Fruit fly (Drosophila melanogaster) whole organism, prepupa: ENCODE results near the gene CG43082.

Experiments used
- Blimp-1 ChIP-seq: fragments of 200-800 bp; sonication (Bioruptor generic); optimal IDR thresholded peaks from 3 replicates; lab custom pipeline; 2017; ENCODE audit warnings: missing biosample characterization, missing genetic modification characterization, mild to moderate bottlenecking, moderate library complexity, missing genetic modification reagents
- CG10631 ChIP-seq: fragments of 200-800 bp; sonication (Bioruptor generic); optimal IDR thresholded peaks from 2 replicates; lab custom pipeline; 2016; ENCODE audit warnings: missing biosample characterization, missing genetic modification characterization
- CG10669 ChIP-seq: fragments of 200-800 bp; sonication (Bioruptor generic); optimal IDR thresholded peaks from 3 replicates; lab custom pipeline; 2018; ENCODE audit warnings: missing biosample characterization, mild to moderate bottlenecking, missing genetic modification characterization, moderate library complexity
- CG11762 ChIP-seq: fragments of 200-800 bp; sonication (Bioruptor generic); optimal IDR thresholded peaks from 3 replicates; lab custom pipeline; 2016; ENCODE audit warnings: missing biosample characterization, missing genetic modification characterization; ENCODE audit not compliant: insufficient read depth
- CG15336 ChIP-seq: fragments of 200-800 bp; sonication (Bioruptor generic); IDR thresholded peaks from 2 replicates; pipeline ENCODE4 v1.3.6; 2022; ENCODE audit warnings: missing biosample characterization, missing genetic modification characterization
- CG1621 ChIP-seq: fragments of 200-800 bp; sonication (Bioruptor generic); optimal IDR thresholded peaks from 3 replicates; lab custom pipeline; 2018; ENCODE audit warnings: missing biosample characterization, mild to moderate bottlenecking, missing genetic modification characterization
- CG31627 ChIP-seq: fragments of 200-800 bp; sonication (Bioruptor generic); optimal IDR thresholded peaks from 3 replicates; lab custom pipeline; 2016; ENCODE audit warnings: missing biosample characterization, missing genetic modification characterization
- CG32006 ChIP-seq: fragments of 200-800 bp; sonication (Bioruptor generic); optimal IDR thresholded peaks from 3 replicates; lab custom pipeline; 2017; ENCODE audit warnings: missing biosample characterization, mild to moderate bottlenecking, missing genetic modification characterization
- CG34406 ChIP-seq: fragments of 200-800 bp; sonication (Bioruptor generic); optimal IDR thresholded peaks from 3 replicates; lab custom pipeline; 2016; ENCODE audit warnings: missing biosample characterization, missing genetic modification characterization
- CG4318 ChIP-seq: fragments of 200-800 bp; sonication (Bioruptor generic); optimal IDR thresholded peaks from 3 replicates; lab custom pipeline; 2017; ENCODE audit warnings: missing biosample characterization, mild to moderate bottlenecking, missing genetic modification characterization
- CG6163 ChIP-seq: fragments of 200-800 bp; sonication (Bioruptor generic); IDR thresholded peaks from 3 replicates; pipeline ENCODE4 v1.3.6; 2022; ENCODE audit warnings: missing biosample characterization, missing genetic modification characterization
- CG6276 ChIP-seq: fragments of 200-800 bp; sonication (Bioruptor generic); optimal IDR thresholded peaks from 2 replicates; lab custom pipeline; 2017; ENCODE audit warnings: missing biosample characterization, mild to moderate bottlenecking, missing genetic modification characterization
- CG6808 ChIP-seq: fragments of 200-800 bp; sonication (Bioruptor generic); optimal IDR thresholded peaks from 3 replicates; lab custom pipeline; 2017; ENCODE audit warnings: missing biosample characterization, missing genetic modification characterization, mild to moderate bottlenecking, moderate library complexity, missing genetic modification reagents
- CG6854 ChIP-seq: fragments of 200-800 bp; sonication (Bioruptor generic); optimal IDR thresholded peaks from 2 replicates; lab custom pipeline; 2017; ENCODE audit warnings: missing biosample characterization, mild to moderate bottlenecking, missing genetic modification characterization
- CG7368 ChIP-seq: fragments of 200-800 bp; sonication (Bioruptor generic); optimal IDR thresholded peaks from 3 replicates; lab custom pipeline; 2016; ENCODE audit warnings: missing biosample characterization, missing genetic modification characterization
- CG8119 ChIP-seq: fragments of 200-800 bp; sonication (Bioruptor generic); IDR thresholded peaks from 3 replicates; pipeline ENCODE4 v1.3.6; 2022; ENCODE audit warnings: missing biosample characterization, missing genetic modification characterization
- CG9139 ChIP-seq: fragments of 200-800 bp; sonication (Bioruptor generic); optimal IDR thresholded peaks from 3 replicates; lab custom pipeline; 2017; ENCODE audit warnings: missing biosample characterization, mild to moderate bottlenecking, missing genetic modification characterization
- Eip75B ChIP-seq: fragments of 200-800 bp; sonication (Bioruptor generic); optimal IDR thresholded peaks from 3 replicates; lab custom pipeline; 2016; ENCODE audit warnings: missing biosample characterization, missing genetic modification characterization
- Eip78C ChIP-seq: fragments of 200-800 bp; sonication (Bioruptor generic); peaks from one replicate; lab custom pipeline; 2016; ENCODE audit warnings: missing biosample characterization, missing genetic modification characterization
- Eip93F ChIP-seq: fragments of 200-800 bp; sonication (Bioruptor generic); optimal IDR thresholded peaks from 2 replicates; lab custom pipeline; 2016; ENCODE audit warnings: missing biosample characterization, mild to moderate bottlenecking, missing genetic modification characterization
- Ets21C ChIP-seq: fragments of 200-800 bp; sonication (Bioruptor generic); optimal IDR thresholded peaks from 3 replicates; lab custom pipeline; 2016; ENCODE audit warnings: missing biosample characterization, missing genetic modification characterization
- Hr38 ChIP-seq: sonication (Bioruptor generic); optimal IDR thresholded peaks from 2 replicates; lab custom pipeline; 2016; ENCODE audit warnings: missing biosample characterization, missing genetic modification characterization
- Hr39 ChIP-seq: fragments of 200-800 bp; sonication (Bioruptor generic); optimal IDR thresholded peaks from 2 replicates; lab custom pipeline; 2016; ENCODE audit warnings: missing biosample characterization, missing genetic modification characterization
- Hr4 ChIP-seq: fragments of 200-800 bp; sonication (Bioruptor generic); optimal IDR thresholded peaks from 3 replicates; lab custom pipeline; 2016; ENCODE audit warnings: missing biosample characterization, missing genetic modification characterization
- Lpt ChIP-seq: fragments of 200-800 bp; sonication (Bioruptor generic); optimal IDR thresholded peaks from 3 replicates; lab custom pipeline; 2016; ENCODE audit warnings: missing biosample characterization, missing genetic modification characterization
- Met ChIP-seq: fragments of 200-800 bp; sonication (Bioruptor generic); optimal IDR thresholded peaks from 3 replicates; lab custom pipeline; 2016; ENCODE audit warnings: missing biosample characterization, missing genetic modification characterization
- OdsH ChIP-seq: fragments of 200-800 bp; sonication (Bioruptor generic); optimal IDR thresholded peaks from 3 replicates; lab custom pipeline; 2016; ENCODE audit warnings: missing biosample characterization, missing genetic modification characterization
- Smox ChIP-seq: fragments of 200-800 bp; sonication (Bioruptor generic); optimal IDR thresholded peaks from 3 replicates; lab custom pipeline; 2016; ENCODE audit warnings: missing biosample characterization, missing genetic modification characterization
- Sox102F ChIP-seq: fragments of 200-800 bp; sonication (Bioruptor generic); optimal IDR thresholded peaks from 2 replicates; lab custom pipeline; 2016; ENCODE audit warnings: missing biosample characterization, mild to moderate bottlenecking, missing genetic modification characterization
- Sox15 ChIP-seq: fragments of 200-800 bp; sonication (Bioruptor generic); optimal IDR thresholded peaks from 3 replicates; lab custom pipeline; 2016; ENCODE audit warnings: missing biosample characterization, missing genetic modification characterization
- achi ChIP-seq: fragments of 200-800 bp; sonication (Bioruptor generic); optimal IDR thresholded peaks from 3 replicates; lab custom pipeline; 2016; ENCODE audit warnings: missing biosample characterization, missing genetic modification characterization
- acj6 ChIP-seq: fragments of 200-800 bp; sonication (Bioruptor generic); optimal IDR thresholded peaks from 3 replicates; lab custom pipeline; 2016; ENCODE audit warnings: missing biosample characterization, missing genetic modification characterization
- eg ChIP-seq: fragments of 200-800 bp; sonication (Bioruptor generic); IDR thresholded peaks from 3 replicates; pipeline ENCODE4 v1.3.6; 2022; ENCODE audit warnings: missing biosample characterization, missing genetic modification characterization
- fd59A ChIP-seq: fragments of 200-800 bp; sonication (Bioruptor generic); optimal IDR thresholded peaks from 2 replicates; lab custom pipeline; 2017; ENCODE audit warnings: missing biosample characterization, mild to moderate bottlenecking, missing genetic modification characterization, missing genetic modification reagents
- fd85E ChIP-seq: fragments of 200-800 bp; sonication (Bioruptor generic); optimal IDR thresholded peaks from 3 replicates; lab custom pipeline; 2016; ENCODE audit warnings: missing biosample characterization, missing genetic modification characterization
- fkh ChIP-seq: fragments of 200-800 bp; sonication (Bioruptor generic); optimal IDR thresholded peaks from 3 replicates; lab custom pipeline; 2017; ENCODE audit warnings: missing biosample characterization, mild to moderate bottlenecking, missing genetic modification characterization, moderate library complexity
- lz ChIP-seq: fragments of 200-800 bp; sonication (Bioruptor generic); optimal IDR thresholded peaks from 3 replicates; lab custom pipeline; 2016; ENCODE audit warnings: missing biosample characterization, missing genetic modification characterization
- net ChIP-seq: fragments of 200-800 bp; sonication (Bioruptor generic); optimal IDR thresholded peaks from 3 replicates; lab custom pipeline; 2016; ENCODE audit warnings: missing biosample characterization, missing genetic modification characterization
- salr ChIP-seq, 2 experiments: fragments of 200-800 bp; sonication (Bioruptor generic); optimal IDR thresholded peaks; 3 replicates each; lab custom pipeline; 2016 to 2018; ENCODE audit warnings: missing biosample characterization in 2 of 2, missing genetic modification characterization in 2 of 2, mild to moderate bottlenecking in 1 of 2
- ss ChIP-seq, 2 experiments: fragments of 200-800 bp; sonication (Bioruptor generic); optimal IDR thresholded peaks; 2 replicates in 1 of 2; 3 replicates in 1 of 2; lab custom pipeline; 2017 to 2018; ENCODE audit warnings: mild to moderate bottlenecking in 2 of 2, missing biosample characterization in 2 of 2, missing genetic modification characterization in 2 of 2, moderate library complexity in 1 of 2
- topi ChIP-seq: fragments of 200-800 bp; sonication (Bioruptor generic); optimal IDR thresholded peaks from 3 replicates; lab custom pipeline; 2016; ENCODE audit warnings: missing biosample characterization, missing genetic modification characterization

The CG43082 gene

DNA sequence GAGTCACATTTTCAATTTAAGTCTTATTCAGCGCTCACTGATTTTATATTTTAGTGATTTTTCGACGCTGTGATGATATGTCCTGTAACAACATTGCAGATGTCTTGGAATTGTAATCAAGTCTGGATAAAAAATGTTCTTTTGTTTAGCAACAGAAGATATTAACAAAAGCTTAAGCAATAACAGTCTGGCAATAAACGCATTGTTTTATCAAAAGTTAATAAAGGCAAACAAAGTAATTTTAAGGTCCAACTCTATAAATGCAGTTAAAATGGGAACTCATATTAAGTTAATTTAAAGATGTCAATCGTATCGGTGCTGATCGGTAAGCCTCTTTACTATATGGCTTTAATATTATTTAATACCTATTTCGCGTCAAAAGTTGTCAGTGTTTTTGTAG lies at the start of gene CG43082:
Gene CG43082, plus strand, starts transcription at position 301 of the 400 bp plus-strand sequence.
- TF ChIP-seq CG31627 (GFP tag; lab: Kevin White, UChicago) (no peak), acj6 (no peak)

DNA sequence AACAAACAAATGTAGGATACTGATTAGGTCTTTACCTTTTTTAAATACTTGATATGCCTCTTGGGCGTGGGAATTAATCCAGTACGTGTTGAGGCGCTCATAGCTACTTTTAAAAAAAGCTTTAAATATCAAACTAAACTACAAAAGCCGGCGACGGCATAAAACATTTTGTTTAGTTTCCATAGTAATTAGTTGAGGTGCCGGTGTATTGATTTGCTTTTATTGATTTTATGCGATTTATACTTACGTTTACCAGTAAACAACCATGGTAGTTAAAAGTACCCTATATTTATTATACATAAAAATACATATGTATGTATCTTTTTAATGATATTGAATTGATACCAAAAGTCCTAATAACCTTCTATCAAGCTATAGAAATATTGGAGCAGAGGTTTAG lies 48.9 kb upstream of the CG43082 start, which contains the start of gene CG13449:
Gene CG13449, minus strand, starts transcription at position 101 of the 400 bp plus-strand sequence.
- TF ChIP-seq fd59A (GFP tag; lab: Kevin White, UChicago) (no peak), CG15336 (GFP tag; lab: Robert Waterston, UW) (no peak), CG34406 (GFP tag; lab: Kevin White, UChicago) (no peak), CG9139 (GFP tag; lab: Kevin White, UChicago) (no peak), Ets21C (GFP tag; lab: Kevin White, UChicago) (no peak), OdsH (no peak)
- TF ChIP-seq, all 60 proteins: peak for 0

- TF ChIP-seq Sox15: no peak
- no peak for TF ChIP-seq CG6163 (GFP tag; lab: Robert Waterston, UW)
- no peak for TF ChIP-seq Hr39
- TF ChIP-seq eg (GFP tag; lab: Robert Waterston, UW): no peak
- TF ChIP-seq Met: no peak
Observed at dm6 chr3L:15616490-15616889, 45.2 kb upstream of the CG43082 start.

DNA sequence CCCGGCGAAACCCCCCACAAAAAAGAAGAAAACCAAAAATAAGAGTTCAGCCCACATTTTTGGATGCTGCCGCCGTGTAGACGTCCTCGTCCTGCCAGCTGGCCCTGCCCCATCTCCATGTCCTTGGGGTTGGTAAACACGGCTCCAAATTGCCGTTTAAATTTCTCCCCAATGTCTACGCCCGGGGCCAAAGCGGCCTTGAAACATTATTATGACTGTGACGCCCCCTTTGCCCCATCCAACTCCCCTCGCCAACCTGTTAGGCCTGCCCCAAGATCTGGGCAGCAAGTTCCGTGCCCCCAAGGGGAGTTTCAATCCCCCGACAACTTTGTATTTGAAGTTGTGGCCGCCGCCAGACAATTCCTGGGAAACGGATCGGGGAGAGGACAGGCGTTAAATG lies 44.8 kb upstream of the CG43082 start:
- TF ChIP-seq fd85E: no peak
- TF ChIP-seq Smox (GFP tag; lab: Kevin White, UChicago): no peak
- TF ChIP-seq topi (GFP tag; lab: Kevin White, UChicago): no peak
- TF ChIP-seq CG1621 (tag; lab: Kevin White, UChicago): no peak
- TF ChIP-seq CG11762 (GFP tag; lab: Kevin White, UChicago): no peak
- no peak for TF ChIP-seq CG4318 (GFP tag; lab: Kevin White, UChicago)
- no peak for TF ChIP-seq Eip78C (GFP tag; lab: Kevin White, UChicago)
- TF ChIP-seq acj6: no peak
- no peak for TF ChIP-seq CG6854
- no peak for TF ChIP-seq fkh

DNA sequence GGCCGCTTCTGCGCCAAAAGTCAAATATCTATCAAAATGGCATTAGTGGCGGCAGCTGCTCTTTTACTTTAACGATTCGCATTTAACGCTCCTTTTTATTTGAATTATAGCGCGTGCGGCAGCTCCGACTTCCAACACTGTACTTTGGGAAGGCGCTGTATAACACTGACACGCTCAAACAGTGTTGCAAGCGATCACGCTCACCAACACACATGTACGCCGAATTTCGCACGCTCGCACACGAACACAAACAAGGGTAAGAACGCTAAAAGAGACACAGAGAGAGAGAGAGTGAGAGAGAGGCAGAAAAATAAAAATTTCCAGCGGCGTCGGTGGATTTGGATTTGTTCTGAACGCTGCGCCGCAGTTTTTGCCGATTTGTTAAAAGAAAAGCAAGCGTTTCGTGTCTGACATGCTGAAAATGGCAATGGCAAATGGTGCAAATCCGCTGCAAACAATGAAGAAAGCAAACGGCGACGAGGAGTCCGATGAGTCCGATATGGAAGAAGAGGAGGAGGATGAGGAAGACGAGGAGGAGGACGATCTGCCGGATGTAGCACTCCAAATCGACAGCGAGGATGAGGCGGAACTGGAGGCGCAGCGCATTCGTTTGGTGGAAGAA lies 41.9 kb upstream of the CG43082 start, which contains the start of gene Phs:
Gene Phs, plus strand, starts transcription at position 276 of the 622 bp plus-strand sequence.
- TF ChIP-seq CG10631 (GFP tag; lab: Kevin White, UChicago) (peak; percentile 67), Eip75B (GFP tag; lab: Kevin White, UChicago) (peak; percentile 70), eg (GFP tag; lab: Robert Waterston, UW) (peak; percentile 69), CG6163 (GFP tag; lab: Robert Waterston, UW) (peak; percentile 70), Sox15 (peak; percentile 51), Hr4 (GFP tag; lab: Kevin White, UChicago) (peak; percentile 28), CG6276 (GFP tag; lab: Kevin White, UChicago) (no peak), fd85E (peak; percentile 65), achi (peak; percentile 68), Ets21C (GFP tag; lab: Kevin White, UChicago) (peak; percentile 63), CG32006 (GFP tag; lab: Kevin White, UChicago) (peak; percentile 59), Hr38 (GFP tag; lab: Kevin White, UChicago) (no peak), Hr39 (peak; percentile 77), CG7368 (GFP tag; lab: Kevin White, UChicago) (peak; percentile 69), Eip78C (GFP tag; lab: Kevin White, UChicago) (peak; percentile 85), fkh (peak; percentile 57), Blimp-1 (peak; percentile 50), lz (GFP tag; lab: Kevin White, UChicago) (peak; percentile 86), net (GFP tag; lab: Kevin White, UChicago) (peak; percentile 66), Lpt (GFP tag; lab: Kevin White, UChicago) (no peak), CG4318 (GFP tag; lab: Kevin White, UChicago) (no peak), CG8119 (no peak), ss (GFP tag; optimal IDR thresholded peaks at IDR 0.05; lab: Kevin White, UChicago) (peak; percentile 34 to 64), CG15336 (GFP tag; lab: Robert Waterston, UW) (no peak; the same call in 1 of the 2 replicates), CG6808 (GFP tag; lab: Kevin White, UChicago) (peak; percentile 41), CG10669 (peak; percentile 65), salr (GFP tag; optimal IDR thresholded peaks at IDR 0.05; lab: Kevin White, UChicago) (peak; percentile 6 to 51), CG9139 (GFP tag; lab: Kevin White, UChicago) (peak; percentile 16), Sox102F (GFP tag; lab: Kevin White, UChicago) (peak; percentile 71), acj6 (peak; percentile 61), Eip93F (no peak), CG31627 (GFP tag; lab: Kevin White, UChicago) (peak; percentile 88), CG34406 (GFP tag; lab: Kevin White, UChicago) (peak; percentile 0)
